Worm (Caenorhabditis elegans) whole organism, L2 larva: ENCODE results near the gene Y66A7A.9.

Experiments used
- nhr-12 ChIP-seq: fragments of 150-350 bp; optimal IDR thresholded peaks from 2 replicates; lab custom pipeline; 2014; ENCODE audit warnings: missing biosample characterization, missing genetic modification characterization
- unc-39 ChIP-seq: fragments of 150-350 bp; optimal IDR thresholded peaks from 2 replicates; lab custom pipeline; 2014; ENCODE audit warnings: missing biosample characterization, missing genetic modification characterization

DNA sequence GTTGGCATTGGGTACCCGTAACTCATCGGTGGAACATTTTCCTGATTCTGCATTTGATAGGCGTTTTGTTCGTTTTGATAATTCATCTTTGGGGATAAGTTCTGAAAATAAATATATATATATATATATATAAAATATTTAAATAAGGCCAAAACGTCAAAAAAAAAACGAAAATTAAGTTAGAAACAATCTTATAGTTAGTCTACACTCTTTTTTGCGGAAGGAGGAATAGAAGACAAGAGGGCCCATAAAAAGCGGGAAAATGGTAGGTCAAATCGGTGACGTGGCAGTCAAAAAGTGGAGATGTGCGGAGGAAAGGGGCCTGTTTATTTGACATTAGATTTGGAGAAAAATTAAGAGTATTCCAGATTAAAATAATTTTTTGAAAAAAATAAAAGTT is 24.5 kb upstream of the Y66A7A.9 start, which contains the start of gene tbx-33:
- TF ChIP-seq nhr-12 (tag; lab: Kevin White, UChicago) (no peak), unc-39 (tag; lab: Kevin White, UChicago) (no peak)
